Fruit fly (Drosophila melanogaster): ENCODE measurements around the gene Dysb.
A peak's percentile ranks its signal among the peaks of the same experiment; 100 is the strongest.

The Dysb gene

DNA sequence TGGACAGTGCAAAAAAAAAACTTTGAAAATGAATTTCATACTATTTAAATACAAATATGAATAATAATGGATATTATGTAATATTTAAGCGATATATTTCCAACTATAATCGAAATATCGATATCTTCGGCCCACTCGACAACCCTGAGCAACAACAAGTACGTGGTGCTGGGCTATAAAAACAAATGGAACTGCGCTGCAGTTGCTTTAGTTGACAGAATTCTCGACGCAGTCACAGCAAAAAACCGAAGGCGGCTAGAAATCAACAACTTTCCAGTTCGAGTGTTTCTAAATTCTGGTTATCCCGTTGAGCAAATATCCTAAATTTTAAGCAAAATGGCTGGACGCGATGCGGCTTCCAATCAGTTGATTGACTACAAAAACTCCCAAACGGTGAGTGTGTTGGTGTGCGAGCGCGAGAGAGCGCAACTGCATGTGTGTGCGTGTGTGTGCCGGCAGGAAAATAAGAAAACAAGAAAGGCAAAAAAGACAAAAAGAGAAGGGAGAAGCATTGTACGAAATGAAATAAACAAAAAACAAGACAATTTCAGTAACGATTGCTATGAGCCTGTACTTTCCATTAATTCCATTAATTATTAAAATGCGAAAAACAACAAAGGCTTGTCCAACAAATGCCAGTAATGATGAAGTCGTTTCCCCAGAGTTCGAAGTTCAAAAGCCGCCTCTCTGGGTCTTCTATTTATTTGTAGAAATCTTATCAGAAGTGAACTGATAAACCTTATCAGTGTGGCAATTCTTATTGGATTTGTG is 44.9 kb upstream of the Dysb start, which contains the start of gene Cat (continued):
- TF ChIP-seq Doc3 (GFP tag; IDR thresholded peaks at IDR 0.05; ENCODE audit: partially characterized antibody): peak; percentile 88
- TF ChIP-seq NfI (GFP tag; optimal IDR thresholded peaks at IDR 0.05): peak; percentile 47
- no peak for TF ChIP-seq ap (GFP tag; IDR thresholded peaks at IDR 0.05)
- peak; percentile 3 for TF ChIP-seq CG8290 (GFP tag; optimal IDR thresholded peaks at IDR 0.05)
- peak in 1 of 2 experiments; percentile 53 for TF ChIP-seq CG8290 (tag; optimal IDR thresholded peaks at IDR 0.05)
- no peak for TF ChIP-seq CG15073 (GFP tag; optimal IDR thresholded peaks at IDR 0.05)
- no peak for TF ChIP-seq CG9932 (GFP tag; IDR thresholded peaks at IDR 0.05)
- no peak for TF ChIP-seq Spps (tag; optimal IDR thresholded peaks at IDR 0.05)
- TF ChIP-seq CG8478 (optimal IDR thresholded peaks at IDR 0.05): no peak
- peak in 1 of 2 experiments; percentile 16 for TF ChIP-seq chif (GFP tag; optimal IDR thresholded peaks at IDR 0.05)
- TF ChIP-seq CG16813 (GFP tag; IDR thresholded peaks at IDR 0.05; ENCODE audit: partially characterized antibody): no peak; the same call in 2 of the 3 replicates
- no peak for TF ChIP-seq CG8765 (GFP tag; IDR thresholded peaks at IDR 0.05)
- TF ChIP-seq CG2875 (GFP tag; optimal IDR thresholded peaks at IDR 0.05): no peak
- no peak for TF ChIP-seq ATbp (GFP tag; optimal IDR thresholded peaks at IDR 0.05)
- TF ChIP-seq CG12744 (GFP tag; optimal IDR thresholded peaks at IDR 0.05): peak; percentile 10
- TF ChIP-seq seq (GFP tag; IDR thresholded peaks at IDR 0.05): no peak
- no peak for TF ChIP-seq croc (GFP tag; conservative IDR thresholded peaks at IDR 0.05)
- no peak for TF ChIP-seq CG11560 (tag; IDR thresholded peaks at IDR 0.05)
- no peak for TF ChIP-seq bcd (GFP tag; optimal IDR thresholded peaks at IDR 0.05)

DNA sequence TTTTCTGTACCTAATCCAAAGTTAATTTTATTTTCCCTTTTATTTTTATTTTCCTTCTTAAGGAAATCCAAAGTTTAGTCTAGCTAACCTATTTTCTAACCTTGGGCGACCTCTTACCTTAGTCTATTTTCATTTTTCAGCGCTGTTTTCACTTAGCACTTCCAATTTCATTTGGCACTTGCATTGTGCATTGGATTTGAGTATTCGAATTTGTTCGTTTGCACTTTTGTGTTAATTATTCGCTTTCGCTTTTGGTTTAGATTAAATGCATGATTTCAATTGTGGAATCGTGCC is 44.4 kb upstream of the Dysb start:
- no peak for TF ChIP-seq al (GFP tag; IDR thresholded peaks at IDR 0.05)
- TF ChIP-seq Gsc (GFP tag; IDR thresholded peaks at IDR 0.05): no peak
- peak in 1 of 2 experiments; percentile 63 for TF ChIP-seq eve (GFP tag; optimal IDR thresholded peaks at IDR 0.05)
- TF ChIP-seq cg (GFP tag; optimal IDR thresholded peaks at IDR 0.05): no peak
- TF ChIP-seq Hr78 (GFP tag; optimal IDR thresholded peaks at IDR 0.05): peak in 1 of 2 experiments; percentile 67
- peak; percentile 32 for TF ChIP-seq Blimp-1 (GFP tag; optimal IDR thresholded peaks at IDR 0.05)
- TF ChIP-seq sens (GFP tag): peak; percentile 20

DNA sequence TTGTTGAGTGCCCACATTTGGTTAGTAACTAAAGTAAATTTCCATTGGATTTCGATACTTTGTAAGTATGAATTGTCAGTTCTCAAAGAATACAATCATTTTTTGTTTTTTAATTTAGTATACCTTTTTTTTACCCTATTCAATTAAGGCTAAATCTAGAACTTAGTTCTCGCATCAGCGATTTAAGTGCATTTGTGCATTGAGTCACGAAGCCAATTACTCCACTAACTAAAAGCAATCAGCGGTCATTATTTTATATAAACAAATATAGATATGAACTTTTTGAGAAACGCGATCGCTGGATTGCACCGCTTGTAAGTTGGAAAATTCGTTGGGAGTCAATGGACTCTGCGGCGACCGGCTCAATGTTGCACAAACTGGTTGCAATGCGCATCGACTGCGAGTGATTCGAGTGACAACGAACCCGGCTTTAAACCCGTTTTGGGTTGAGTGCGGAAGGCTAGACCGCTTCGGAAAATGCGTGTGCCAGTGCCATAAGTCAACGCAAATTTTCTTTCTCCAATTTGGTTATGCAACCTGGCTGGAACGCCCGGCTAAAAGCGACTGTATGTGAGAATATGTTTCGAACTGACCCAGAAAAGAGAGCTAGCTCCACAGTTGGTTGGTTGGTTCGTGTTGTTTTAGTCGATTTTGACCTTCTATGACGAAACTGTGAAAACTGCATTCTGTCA is 43.6 kb upstream of the Dysb start:
- no peak for TF ChIP-seq fd102C (GFP tag; optimal IDR thresholded peaks at IDR 0.05)
- TF ChIP-seq Pdp1 (GFP tag; optimal IDR thresholded peaks at IDR 0.05): peak in 1 of 2 experiments; percentile 71

DNA sequence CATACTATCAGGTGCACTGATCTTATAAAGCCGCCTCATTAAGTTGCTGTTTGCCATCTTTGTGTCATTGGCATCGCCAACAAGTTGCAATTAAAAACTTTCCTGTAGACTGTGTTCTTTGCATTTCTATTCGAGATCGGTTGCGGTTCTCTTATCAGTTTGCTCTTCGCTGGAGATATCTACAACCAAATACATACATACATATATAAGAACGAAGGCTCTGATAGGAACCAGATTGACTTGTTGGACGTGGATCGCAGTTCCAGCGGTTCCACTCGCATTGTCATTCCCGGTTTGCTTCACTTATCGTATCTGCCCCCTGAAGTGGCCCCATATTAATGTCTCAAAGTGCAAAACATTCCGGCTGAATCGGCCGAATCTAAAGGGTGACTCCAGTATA is 42.7 kb upstream of the Dysb start:
- TF ChIP-seq grn (GFP tag; optimal IDR thresholded peaks at IDR 0.05): peak; percentile 13
- no peak for TF ChIP-seq CG10431 (GFP tag; optimal IDR thresholded peaks at IDR 0.05)
- TF ChIP-seq nom (GFP tag; optimal IDR thresholded peaks at IDR 0.05): peak; percentile 57
- no peak for TF ChIP-seq Sox100B (GFP tag; optimal IDR thresholded peaks at IDR 0.05)

DNA sequence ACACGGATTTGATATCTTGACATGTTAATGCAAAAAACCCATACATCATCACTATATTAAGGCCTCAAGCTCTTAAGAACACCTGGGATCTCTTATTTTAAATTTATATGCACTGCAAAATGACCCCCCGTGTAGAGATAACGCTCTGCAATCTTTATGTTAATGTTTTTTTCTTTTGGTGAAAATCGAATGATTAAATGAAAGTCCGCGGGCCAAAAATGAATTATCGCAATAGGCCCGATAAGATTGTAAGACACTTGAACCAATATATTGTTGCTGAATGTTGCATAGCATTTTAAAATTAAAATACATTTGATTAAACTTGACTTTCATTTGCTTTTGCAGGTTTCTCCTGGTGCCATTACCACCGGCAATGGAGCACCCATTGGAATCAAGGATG is 41.6 kb upstream of the Dysb start:
- TF ChIP-seq sug (tag; optimal IDR thresholded peaks at IDR 0.05): peak; percentile 93
- TF ChIP-seq exex (tag; optimal IDR thresholded peaks at IDR 0.05): peak; percentile 35
- no peak for TF ChIP-seq CG10147 (GFP tag; optimal IDR thresholded peaks at IDR 0.05)
- TF ChIP-seq Dbx (GFP tag; IDR thresholded peaks at IDR 0.05): no peak
